Fruit fly (Drosophila melanogaster) whole organism, embryonic: ENCODE data around the gene CG12766.

Source experiments
- Aef1 ChIP-seq: fragments of 200-800 bp; sonication (Bioruptor generic); IDR thresholded peaks from 3 replicates; pipeline ENCODE4 v1.3.6; 2022; ENCODE audit warnings: missing biosample characterization, missing genetic modification characterization
- Antp ChIP-seq: fragments of 200-800 bp; sonication (Bioruptor generic); optimal IDR thresholded peaks from 3 replicates; lab custom pipeline; 2016; ENCODE audit warnings: missing biosample characterization, missing genetic modification characterization
- CG10274 ChIP-seq: fragments of 200-800 bp; sonication (Bioruptor generic); optimal IDR thresholded peaks from 3 replicates; lab custom pipeline; 2017; ENCODE audit warnings: missing biosample characterization, mild to moderate bottlenecking, missing genetic modification characterization
- CG10959 ChIP-seq: fragments of 200-800 bp; sonication (Bioruptor generic); IDR thresholded peaks from 2 replicates; pipeline ENCODE4 v1.3.6; 2022; ENCODE audit warnings: missing biosample characterization, missing genetic modification characterization
- CG11093 ChIP-seq: fragments of 200-800 bp; sonication (Bioruptor generic); IDR thresholded peaks from 3 replicates; pipeline ENCODE4 v1.3.6; 2022; ENCODE audit warnings: missing biosample characterization, missing genetic modification characterization
- CG11456 ChIP-seq: fragments of 200-800 bp; sonication (Bioruptor generic); IDR thresholded peaks from 3 replicates; pipeline ENCODE4 v1.3.6; 2022; ENCODE audit warnings: missing biosample characterization, missing genetic modification characterization
- CG12071 ChIP-seq: fragments of 200-800 bp; sonication (Bioruptor generic); optimal IDR thresholded peaks from 3 replicates; lab custom pipeline; 2018; ENCODE audit warnings: missing biosample characterization, mild to moderate bottlenecking, missing genetic modification characterization
- CG13296 ChIP-seq: fragments of 200-800 bp; sonication (Bioruptor generic); optimal IDR thresholded peaks from 3 replicates; lab custom pipeline; 2018; ENCODE audit warnings: missing biosample characterization, mild to moderate bottlenecking, missing genetic modification characterization
- CG13894 ChIP-seq: fragments of 200-800 bp; sonication (Bioruptor generic); optimal IDR thresholded peaks from 3 replicates; lab custom pipeline; 2018; ENCODE audit warnings: missing biosample characterization, mild to moderate bottlenecking, missing genetic modification characterization, moderate library complexity
- CG18599 ChIP-seq: fragments of 200-800 bp; sonication (Bioruptor generic); optimal IDR thresholded peaks from 3 replicates; lab custom pipeline; 2017; ENCODE audit warnings: missing biosample characterization, missing genetic modification characterization, mild to moderate bottlenecking, moderate library complexity, missing genetic modification reagents
- CG2120 ChIP-seq: fragments of 200-800 bp; sonication (Bioruptor generic); optimal IDR thresholded peaks from 3 replicates; lab custom pipeline; 2016; ENCODE audit warnings: missing biosample characterization, missing genetic modification characterization
- CG2889 ChIP-seq: fragments of 200-800 bp; sonication (Bioruptor generic); IDR thresholded peaks from 3 replicates; pipeline ENCODE4 v1.3.6; 2022; ENCODE audit warnings: missing biosample characterization, missing genetic modification characterization
- CG30020 ChIP-seq: fragments of 200-800 bp; optimal IDR thresholded peaks from 2 replicates; lab custom pipeline; 2019; ENCODE audit warnings: missing biosample characterization, mild to moderate bottlenecking, missing genetic modification characterization, moderate library complexity
- CG31365 ChIP-seq: fragments of 200-800 bp; sonication (Bioruptor generic); optimal IDR thresholded peaks from 2 replicates; lab custom pipeline; 2018; ENCODE audit warnings: missing biosample characterization, mild to moderate bottlenecking, missing genetic modification characterization
- CG33213 ChIP-seq: fragments of 200-800 bp; sonication (Bioruptor generic); optimal IDR thresholded peaks from 3 replicates; lab custom pipeline; 2016; ENCODE audit warnings: missing biosample characterization, missing genetic modification characterization
- CG3838 ChIP-seq: fragments of 200-800 bp; sonication (Bioruptor generic); optimal IDR thresholded peaks from 3 replicates; lab custom pipeline; 2016; ENCODE audit warnings: missing biosample characterization, missing genetic modification characterization
- CG4282 ChIP-seq: fragments of 200-800 bp; sonication (Bioruptor generic); optimal IDR thresholded peaks from 2 replicates; lab custom pipeline; 2016; ENCODE audit warnings: missing biosample characterization, missing genetic modification characterization
- CG4854 ChIP-seq: fragments of 200-800 bp; sonication (Bioruptor generic); optimal IDR thresholded peaks from 2 replicates; lab custom pipeline; 2016; ENCODE audit warnings: missing biosample characterization, missing genetic modification characterization, inconsistent platforms
- CG7786 ChIP-seq: fragments of 200-800 bp; sonication (Bioruptor generic); optimal IDR thresholded peaks from 2 replicates; lab custom pipeline; 2016; ENCODE audit warnings: missing biosample characterization, missing genetic modification characterization
- CG8388 ChIP-seq: fragments of 200-800 bp; sonication (Bioruptor generic); optimal IDR thresholded peaks from 2 replicates; lab custom pipeline; 2019; ENCODE audit warnings: missing biosample characterization, mild to moderate bottlenecking, missing genetic modification characterization, moderate library complexity
- Dfd ChIP-seq, 2 experiments: fragments of >200 bp; optimal IDR thresholded peaks; 2 replicates each; lab custom pipeline; 2017; ENCODE audit warnings: missing biosample characterization in 2 of 2, missing genetic modification characterization in 2 of 2
- HmgD ChIP-seq: fragments of 200-800 bp; sonication (Bioruptor generic); optimal IDR thresholded peaks from 3 replicates; lab custom pipeline; 2016; ENCODE audit warnings: missing biosample characterization, missing genetic modification characterization
- Hmx ChIP-seq: fragments of 200-800 bp; sonication (Bioruptor generic); optimal IDR thresholded peaks from 2 replicates; lab custom pipeline; 2016; ENCODE audit warnings: missing biosample characterization, missing genetic modification characterization
- Meics ChIP-seq: fragments of 200-800 bp; sonication (Bioruptor generic); optimal IDR thresholded peaks from 2 replicates; lab custom pipeline; 2017; ENCODE audit warnings: missing biosample characterization, mild to moderate bottlenecking, missing genetic modification characterization
- Neu2 ChIP-seq: fragments of 200-800 bp; sonication (Bioruptor generic); optimal IDR thresholded peaks from 3 replicates; lab custom pipeline; 2016; ENCODE audit warnings: missing biosample characterization, missing genetic modification characterization, borderline replicate concordance
- Rfx ChIP-seq: fragments of 200-800 bp; sonication (Bioruptor generic); IDR thresholded peaks from 2 replicates; pipeline ENCODE4 v1.3.6; 2022; ENCODE audit warnings: missing biosample characterization, missing genetic modification characterization
- Side ChIP-seq: fragments of 200-800 bp; sonication (Bioruptor generic); optimal IDR thresholded peaks from 2 replicates; lab custom pipeline; 2016; ENCODE audit warnings: missing biosample characterization, missing genetic modification characterization
- Sox102F ChIP-seq: fragments of 200-800 bp; sonication (Bioruptor generic); optimal IDR thresholded peaks from 2 replicates; lab custom pipeline; 2018; ENCODE audit warnings: missing biosample characterization, mild to moderate bottlenecking, missing genetic modification characterization, moderate library complexity
- ab ChIP-seq: fragments of 200-800 bp; sonication (Bioruptor generic); optimal IDR thresholded peaks from 2 replicates; lab custom pipeline; 2016; ENCODE audit warnings: missing biosample characterization, missing genetic modification characterization
- ac ChIP-seq: fragments of 200-800 bp; sonication (Bioruptor generic); optimal IDR thresholded peaks from 3 replicates; lab custom pipeline; 2017; ENCODE audit warnings: missing biosample characterization, mild to moderate bottlenecking, missing genetic modification characterization
- ap ChIP-seq: fragments of 200-800 bp; sonication (Bioruptor generic); IDR thresholded peaks from 2 replicates; pipeline ENCODE4 v1.3.6; 2022; ENCODE audit warnings: missing biosample characterization, missing genetic modification characterization
- ash1 ChIP-seq: fragments of 200-800 bp; sonication (Bioruptor generic); optimal IDR thresholded peaks from 2 replicates; lab custom pipeline; 2018; ENCODE audit warnings: missing biosample characterization, mild to moderate bottlenecking, missing genetic modification characterization
- chinmo ChIP-seq: fragments of 200-800 bp; sonication (Bioruptor generic); IDR thresholded peaks from 4 replicates; pipeline ENCODE4 v1.3.6; 2022; ENCODE audit warnings: missing biosample characterization, missing genetic modification characterization; ENCODE audit not compliant: partially characterized antibody
- ci ChIP-seq: fragments of 200-800 bp; sonication (Bioruptor generic); IDR thresholded peaks from 3 replicates; pipeline ENCODE4 v1.3.6; 2022; ENCODE audit warnings: missing biosample characterization, missing genetic modification characterization
- croc ChIP-seq: fragments of 200-800 bp; sonication (Bioruptor generic); conservative IDR thresholded peaks from 3 replicates; pipeline ENCODE4 v1.3.6; 2022; ENCODE audit warnings: missing biosample characterization, missing genetic modification characterization
- dysf ChIP-seq: fragments of 200-800 bp; sonication (Bioruptor generic); IDR thresholded peaks from 3 replicates; pipeline ENCODE4 v1.3.6; 2022; ENCODE audit warnings: missing biosample characterization, missing genetic modification characterization
- esg ChIP-seq: fragments of 200-800 bp; sonication (Bioruptor generic); conservative IDR thresholded peaks from 2 replicates; pipeline ENCODE4 v1.3.6; 2022; ENCODE audit warnings: missing biosample characterization, missing genetic modification characterization
- fru ChIP-seq: fragments of >200 bp; optimal IDR thresholded peaks from 2 replicates; lab custom pipeline; 2017
- ftz-f1 ChIP-seq: fragments of 200-800 bp; sonication (Bioruptor generic); optimal IDR thresholded peaks from 2 replicates; lab custom pipeline; 2016; ENCODE audit warnings: missing biosample characterization, missing genetic modification characterization
- grn ChIP-seq: fragments of 200-800 bp; sonication (Bioruptor generic); optimal IDR thresholded peaks from 3 replicates; lab custom pipeline; 2017; ENCODE audit warnings: missing biosample characterization, missing genetic modification characterization
- gt ChIP-seq: fragments of 200-800 bp; sonication (Bioruptor generic); IDR thresholded peaks from 2 replicates; pipeline ENCODE4 v1.3.6; 2022; ENCODE audit warnings: missing biosample characterization, missing genetic modification characterization
- ind ChIP-seq: fragments of 200-800 bp; sonication (Bioruptor generic); optimal IDR thresholded peaks from 3 replicates; lab custom pipeline; 2016; ENCODE audit warnings: missing biosample characterization, missing genetic modification characterization
- lilli ChIP-seq: fragments of 200-800 bp; sonication (Bioruptor generic); optimal IDR thresholded peaks from 3 replicates; lab custom pipeline; 2016; ENCODE audit warnings: missing biosample characterization, missing genetic modification characterization
- mirr ChIP-seq: fragments of 200-800 bp; sonication (Bioruptor generic); optimal IDR thresholded peaks from 3 replicates; lab custom pipeline; 2018; ENCODE audit warnings: missing biosample characterization, mild to moderate bottlenecking, missing genetic modification characterization
- nerfin-2 ChIP-seq: fragments of 200-800 bp; sonication (Bioruptor generic); IDR thresholded peaks from 2 replicates; pipeline ENCODE4 v1.3.6; 2022; ENCODE audit warnings: missing biosample characterization, missing genetic modification characterization; ENCODE audit not compliant: partially characterized antibody
- pan ChIP-seq, 4 experiments: fragments of >200 bp in 3 of 4; fragments of 200-800 bp in 1 of 4; sonication (Bioruptor generic) in 1 of 4; optimal IDR thresholded peaks in 3 of 4; IDR thresholded peaks in 1 of 4; 2 replicates each; pipeline versions ENCODE4 v1.3.6 to Lab custom; 2017 to 2022; ENCODE audit warnings: missing biosample characterization in 2 of 4, missing genetic modification characterization in 2 of 4, mixed read lengths in 1 of 4
- pnt ChIP-seq: fragments of 200-800 bp; sonication (Bioruptor generic); optimal IDR thresholded peaks from 3 replicates; lab custom pipeline; 2016; ENCODE audit warnings: missing biosample characterization, missing genetic modification characterization
- scrt ChIP-seq: fragments of 200-800 bp; sonication (Bioruptor generic); optimal IDR thresholded peaks from 2 replicates; lab custom pipeline; 2018; ENCODE audit warnings: missing biosample characterization, mild to moderate bottlenecking, missing genetic modification characterization, moderate library complexity
- sd ChIP-seq: fragments of 200-800 bp; sonication (Bioruptor generic); optimal IDR thresholded peaks from 3 replicates; lab custom pipeline; 2018; ENCODE audit warnings: missing biosample characterization, mild to moderate bottlenecking, missing genetic modification characterization, moderate library complexity
- sisA ChIP-seq: fragments of 200-800 bp; sonication (Bioruptor generic); IDR thresholded peaks from 2 replicates; pipeline ENCODE4 v1.3.6; 2022; ENCODE audit warnings: missing biosample characterization, missing genetic modification characterization

Gene CG12766

dm6 chr3L:3928205-3928942, 11.6 kb downstream of the CG12766 start (continued):
- peak; percentile 53 for TF ChIP-seq sd (tag; lab: Kevin White, UChicago)
- no peak for TF ChIP-seq ftz-f1
- TF ChIP-seq Rfx = peak; percentile 95
- peak; percentile 68; the same call in 2 of the 3 replicates for TF ChIP-seq CG11093
- TF ChIP-seq Neu2 = no peak
- peak; percentile 78 for TF ChIP-seq ab (GFP tag; lab: Kevin White, UChicago)
- peak; percentile 72 for TF ChIP-seq CG4282 (GFP tag; lab: Kevin White, UChicago)
- TF ChIP-seq mirr (GFP tag; lab: Kevin White, UChicago) = peak; percentile 93
- no peak for TF ChIP-seq CG30020 (tag; lab: Kevin White, UChicago)
- TF ChIP-seq gt (GFP tag; lab: Robert Waterston, UW) = peak; percentile 56
- TF ChIP-seq sisA (GFP tag; lab: Robert Waterston, UW) = peak; percentile 87
- TF ChIP-seq CG10959 (GFP tag; lab: Robert Waterston, UW) = peak; percentile 47; the same call in 1 of the 2 replicates
- peak; percentile 85 for TF ChIP-seq CG12071 (GFP tag; lab: Kevin White, UChicago)
- peak; percentile 87 for TF ChIP-seq ind (GFP tag; lab: Kevin White, UChicago)
- TF ChIP-seq CG11456 (GFP tag; lab: Robert Waterston, UW) = peak; percentile 90
- TF ChIP-seq CG10274 (GFP tag; lab: Kevin White, UChicago) = peak; percentile 65
- peak; percentile 87 for TF ChIP-seq scrt (GFP tag; lab: Kevin White, UChicago)
- peak; percentile 51 for TF ChIP-seq CG31365 (tag; lab: Kevin White, UChicago)
- TF ChIP-seq CG18599 (GFP tag; lab: Kevin White, UChicago) = peak; percentile 97
- TF ChIP-seq croc (GFP tag; lab: Robert Waterston, UW) = peak; percentile 27; the same call in 1 of the 3 replicates
- TF ChIP-seq dysf (GFP tag; lab: Robert Waterston, UW) = peak; percentile 90
- peak; percentile 95 for TF ChIP-seq lilli
- no peak for TF ChIP-seq nerfin-2 (GFP tag; lab: Robert Waterston, UW)
- TF ChIP-seq fru (lab: Kevin White, UChicago) = no peak
- peak; percentile 87 for TF ChIP-seq Aef1 (GFP tag; lab: Robert Waterston, UW)
- peak; percentile 79 for TF ChIP-seq Antp (GFP tag; lab: Kevin White, UChicago)
- peak; percentile 84 for TF ChIP-seq Side (GFP tag; lab: Kevin White, UChicago)
- peak; percentile 3 for TF ChIP-seq grn (GFP tag; lab: Kevin White, UChicago)
- TF ChIP-seq HmgD (GFP tag; lab: Kevin White, UChicago) = peak; percentile 18
- peak; percentile 93 for TF ChIP-seq CG7786
- peak; percentile 74 for TF ChIP-seq CG33213
- peak; percentile 50 for TF ChIP-seq CG3838
- no peak for TF ChIP-seq ac
- peak; percentile 78 for TF ChIP-seq esg (GFP tag; lab: Robert Waterston, UW)
- peak; percentile 89 for TF ChIP-seq CG2889 (GFP tag; lab: Robert Waterston, UW)
- TF ChIP-seq CG8388 = peak; percentile 56
- TF ChIP-seq CG13894 (tag; lab: Kevin White, UChicago) = peak; percentile 95
- TF ChIP-seq pan (optimal IDR thresholded peaks at IDR 0.05; lab: Kevin White, UChicago) = no peak
- peak in 1 of 2 experiments; percentile 89 for TF ChIP-seq pan (GFP tag; optimal IDR thresholded peaks at IDR 0.05 in 1 of 2, IDR thresholded peaks at IDR 0.05 in 1 of 2)
- peak; percentile 87 for TF ChIP-seq Sox102F (GFP tag; lab: Kevin White, UChicago)
- peak; percentile 92 for TF ChIP-seq ci (GFP tag; lab: Robert Waterston, UW)
- TF ChIP-seq CG2120 (GFP tag; lab: Kevin White, UChicago) = peak; percentile 98
- peak; percentile 93 for TF ChIP-seq Meics (GFP tag; lab: Kevin White, UChicago)
- peak; percentile 60 for TF ChIP-seq pnt
- no peak for TF ChIP-seq Dfd (GFP tag; optimal IDR thresholded peaks at IDR 0.05; lab: Kevin White, UChicago)
- TF ChIP-seq Hmx (GFP tag; lab: Kevin White, UChicago) = peak; percentile 57
- TF ChIP-seq ap (GFP tag; lab: Robert Waterston, UW) = peak; percentile 73
- TF ChIP-seq chinmo (GFP tag; lab: Robert Waterston, UW) = no peak
- peak; percentile 72 for TF ChIP-seq CG4854 (GFP tag; lab: Kevin White, UChicago)
- TF ChIP-seq ash1 (GFP tag; lab: Kevin White, UChicago) = peak; percentile 9
- peak; percentile 89 for TF ChIP-seq CG13296 (GFP tag; lab: Kevin White, UChicago)
